Worm (Caenorhabditis elegans): ENCODE measurements around the gene R04F11.5.

R04F11.5 gene

DNA sequence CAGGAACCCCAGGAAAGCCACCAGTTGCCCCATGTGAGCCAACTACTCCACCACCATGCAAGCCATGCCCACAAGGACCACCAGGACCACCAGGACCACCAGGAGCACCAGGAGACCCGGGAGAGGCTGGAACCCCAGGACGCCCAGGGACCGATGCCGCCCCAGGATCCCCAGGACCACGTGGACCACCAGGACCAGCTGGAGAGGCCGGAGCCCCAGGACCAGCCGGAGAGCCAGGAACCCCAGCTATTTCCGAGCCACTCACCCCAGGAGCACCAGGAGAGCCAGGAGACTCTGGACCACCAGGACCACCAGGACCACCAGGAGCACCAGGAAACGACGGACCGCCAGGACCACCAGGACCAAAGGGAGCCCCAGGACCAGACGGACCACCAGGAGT, 35.7 kb upstream of the R04F11.5 start:
- TF ChIP-seq tbx-11 (GFP tag; IDR thresholded peaks at IDR 0.05) (no peak; the same call in 1 of the 2 replicates), tbx-37 (GFP tag; conservative IDR thresholded peaks at IDR 0.05) (no peak), ama-1 (optimal IDR thresholded peaks at IDR 0.05) (no peak), sea-1 (GFP tag; conservative IDR thresholded peaks at IDR 0.05) (no peak), ceh-13 (GFP tag; optimal IDR thresholded peaks at IDR 0.05) (no peak), F13C5.2 (tag; optimal IDR thresholded peaks at IDR 0.05) (no peak), scrt-1 (GFP tag; IDR thresholded peaks at IDR 0.05) (0 out of 2 replicates have a peak, but pooled peaks have one; percentile 5), aly-1 (tag; optimal IDR thresholded peaks at IDR 0.05) (peak; percentile 10), pes-1 (GFP tag; IDR thresholded peaks at IDR 0.05) (peak; percentile 21; the same call in 1 of the 2 replicates), hnd-1 (tag; optimal IDR thresholded peaks at IDR 0.05) (no peak), flt-1 (GFP tag; IDR thresholded peaks at IDR 0.05) (no peak), ets-7 (tag; optimal IDR thresholded peaks at IDR 0.05) (no peak), B0310.2 (tag; optimal IDR thresholded peaks at IDR 0.05) (peak; percentile 19)

DNA sequence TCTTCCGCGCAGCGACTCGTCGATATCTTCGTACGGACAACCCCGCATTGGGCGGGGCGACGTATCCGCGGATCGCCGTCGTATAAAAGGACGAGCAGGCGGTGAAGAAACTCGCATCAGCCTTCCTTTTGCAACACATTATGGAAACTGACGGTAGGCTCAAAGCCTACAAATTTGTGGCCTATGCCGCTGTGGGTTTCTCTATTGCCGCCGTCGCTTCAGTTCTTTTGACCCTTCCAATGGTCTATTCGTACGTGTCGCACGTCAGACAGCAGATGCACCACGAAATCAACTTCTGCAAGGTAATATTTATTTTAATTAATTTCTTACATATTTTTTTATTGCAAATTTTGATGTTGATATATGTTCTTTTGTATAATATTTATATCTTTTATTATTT, 35.1 kb upstream of the R04F11.5 start:
- TF ChIP-seq ama-1 (optimal IDR thresholded peaks at IDR 0.05): peak; percentile 8
- TF ChIP-seq pes-1 (GFP tag; IDR thresholded peaks at IDR 0.05): no peak

DNA sequence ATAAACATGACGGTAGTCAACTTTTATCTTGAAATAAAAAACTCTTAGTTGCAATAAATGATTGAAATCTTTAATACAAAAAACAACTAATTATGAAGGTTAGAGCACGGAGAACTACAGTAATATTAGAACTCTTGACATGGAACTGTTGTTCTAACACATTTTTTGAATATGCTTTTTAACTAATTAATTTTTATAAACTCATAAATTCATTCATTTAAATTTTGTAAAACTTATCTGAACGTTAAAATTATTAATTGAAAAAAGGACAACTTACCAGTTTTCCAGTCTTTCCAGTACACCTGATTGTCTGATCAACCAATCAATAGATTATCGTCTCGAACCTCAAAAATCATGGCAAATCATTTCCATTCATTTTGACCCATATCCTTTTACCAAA, 34.6 kb upstream of the R04F11.5 start, which contains the start of gene sqt-3:
Gene sqt-3 (plus strand): TSS at position 301 of the 400 bp plus-strand sequence.
- TF ChIP-seq tra-4 (tag; optimal IDR thresholded peaks at IDR 0.05): no peak
- TF ChIP-seq hmg-4 (GFP tag; optimal IDR thresholded peaks at IDR 0.05): no peak
- no peak for TF ChIP-seq sea-1 (GFP tag; conservative IDR thresholded peaks at IDR 0.05)
- TF ChIP-seq ceh-36 (tag; optimal IDR thresholded peaks at IDR 0.05): no peak
- TF ChIP-seq flt-1 (GFP tag; IDR thresholded peaks at IDR 0.05): no peak
- no peak for TF ChIP-seq aly-1 (tag; optimal IDR thresholded peaks at IDR 0.05)
- TF ChIP-seq hmbx-1 (tag; optimal IDR thresholded peaks at IDR 0.05): no peak
- no peak for TF ChIP-seq F13C5.2 (tag; optimal IDR thresholded peaks at IDR 0.05)
- TF ChIP-seq B0310.2 (tag; optimal IDR thresholded peaks at IDR 0.05): no peak
- TF ChIP-seq hnd-1 (tag; optimal IDR thresholded peaks at IDR 0.05): no peak
- no peak for TF ChIP-seq ets-7 (tag; optimal IDR thresholded peaks at IDR 0.05)
- no peak for TF ChIP-seq tbx-37 (GFP tag; conservative IDR thresholded peaks at IDR 0.05)
- TF ChIP-seq tbx-11 (GFP tag; IDR thresholded peaks at IDR 0.05): no peak
- TF ChIP-seq scrt-1 (GFP tag; IDR thresholded peaks at IDR 0.05): no peak
- TF ChIP-seq ama-1 (optimal IDR thresholded peaks at IDR 0.05): no peak
- no peak for TF ChIP-seq ceh-13 (GFP tag; optimal IDR thresholded peaks at IDR 0.05)

DNA sequence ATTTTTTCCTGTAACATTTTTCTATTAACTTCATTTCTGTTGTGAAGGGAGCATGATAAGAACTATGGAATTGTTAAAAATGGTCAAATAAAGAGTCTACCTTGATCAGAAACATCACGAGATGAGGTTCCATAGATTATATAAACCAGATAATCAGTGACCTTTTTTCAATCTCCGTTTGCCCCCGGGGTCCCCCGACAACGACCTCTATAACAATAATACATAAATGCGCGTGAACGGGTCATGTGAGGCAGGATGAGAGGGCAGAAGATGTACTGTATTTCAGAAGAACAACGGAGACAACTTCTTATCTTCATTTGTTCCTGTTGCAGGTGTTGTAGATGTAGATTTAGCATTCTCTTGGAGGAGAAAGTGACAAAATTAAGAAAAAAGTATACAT, 34.0 kb upstream of the R04F11.5 start:
- TF ChIP-seq ama-1 (optimal IDR thresholded peaks at IDR 0.05) (no peak), tbx-37 (GFP tag; conservative IDR thresholded peaks at IDR 0.05) (no peak), tra-4 (tag; optimal IDR thresholded peaks at IDR 0.05) (no peak), hnd-1 (tag; optimal IDR thresholded peaks at IDR 0.05) (no peak), aly-1 (tag; optimal IDR thresholded peaks at IDR 0.05) (no peak), hmg-4 (GFP tag; optimal IDR thresholded peaks at IDR 0.05) (no peak), ceh-36 (tag; optimal IDR thresholded peaks at IDR 0.05) (no peak), scrt-1 (GFP tag; IDR thresholded peaks at IDR 0.05) (no peak), ets-7 (tag; optimal IDR thresholded peaks at IDR 0.05) (no peak), pes-1 (GFP tag; IDR thresholded peaks at IDR 0.05) (no peak), B0310.2 (tag; optimal IDR thresholded peaks at IDR 0.05) (no peak), F13C5.2 (tag; optimal IDR thresholded peaks at IDR 0.05) (no peak), flt-1 (GFP tag; IDR thresholded peaks at IDR 0.05) (no peak), ceh-13 (GFP tag; optimal IDR thresholded peaks at IDR 0.05) (no peak), hmbx-1 (tag; optimal IDR thresholded peaks at IDR 0.05) (no peak), sea-1 (GFP tag; conservative IDR thresholded peaks at IDR 0.05) (no peak), tbx-11 (GFP tag; IDR thresholded peaks at IDR 0.05) (no peak)

DNA sequence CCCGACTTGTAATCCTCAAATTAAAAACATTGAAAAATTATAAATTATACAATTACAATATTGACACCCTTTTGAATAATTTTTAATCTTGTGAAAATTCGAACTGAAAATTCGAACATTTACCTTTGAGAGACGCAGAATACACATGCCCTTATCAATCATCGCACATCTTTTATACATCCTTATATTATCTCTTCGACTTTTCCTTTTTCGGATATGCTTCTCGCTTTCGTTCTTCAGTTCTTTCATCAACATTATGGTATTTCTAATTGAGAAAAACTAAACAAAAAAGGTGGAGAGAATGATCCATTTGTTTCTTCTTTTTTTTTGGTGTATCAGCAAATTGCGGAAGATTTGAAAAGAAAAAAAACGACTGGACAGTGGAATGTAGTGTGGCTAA, 31.5 kb upstream of the R04F11.5 start:
- TF ChIP-seq ama-1 (optimal IDR thresholded peaks at IDR 0.05): no peak
- no peak for TF ChIP-seq tbx-37 (GFP tag; conservative IDR thresholded peaks at IDR 0.05)
- no peak for TF ChIP-seq B0310.2 (tag; optimal IDR thresholded peaks at IDR 0.05)
- TF ChIP-seq ceh-13 (GFP tag; optimal IDR thresholded peaks at IDR 0.05): no peak
- no peak for TF ChIP-seq scrt-1 (GFP tag; IDR thresholded peaks at IDR 0.05)
- TF ChIP-seq aly-1 (tag; optimal IDR thresholded peaks at IDR 0.05): no peak
- TF ChIP-seq hmg-4 (GFP tag; optimal IDR thresholded peaks at IDR 0.05): no peak
- no peak for TF ChIP-seq hnd-1 (tag; optimal IDR thresholded peaks at IDR 0.05)
- TF ChIP-seq tbx-11 (GFP tag; IDR thresholded peaks at IDR 0.05): no peak

DNA sequence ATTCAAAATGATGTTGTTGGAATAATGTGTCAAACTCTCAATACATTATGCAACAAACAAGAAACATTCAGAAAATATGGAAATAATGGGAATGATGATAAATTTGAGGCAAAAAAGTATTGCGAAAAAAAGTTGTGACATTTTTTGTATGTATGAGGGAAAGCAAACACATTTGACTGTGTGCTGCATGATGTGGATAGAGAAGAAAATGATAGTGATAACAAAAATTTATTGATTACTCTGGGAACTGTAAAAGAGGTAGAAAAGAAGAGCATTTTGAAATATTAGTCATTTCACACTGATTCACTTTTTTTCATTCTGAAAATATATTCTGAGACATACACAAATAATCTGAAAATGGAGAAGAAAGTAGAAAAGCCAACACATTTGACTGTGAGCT, 30.0 kb upstream of the R04F11.5 start:
- TF ChIP-seq tbx-37 (GFP tag; conservative IDR thresholded peaks at IDR 0.05) (no peak), tra-4 (tag; optimal IDR thresholded peaks at IDR 0.05) (no peak), flt-1 (GFP tag; IDR thresholded peaks at IDR 0.05) (no peak), ceh-13 (GFP tag; optimal IDR thresholded peaks at IDR 0.05) (no peak), pes-1 (GFP tag; IDR thresholded peaks at IDR 0.05) (no peak), hnd-1 (tag; optimal IDR thresholded peaks at IDR 0.05) (no peak), scrt-1 (GFP tag; IDR thresholded peaks at IDR 0.05) (no peak), aly-1 (tag; optimal IDR thresholded peaks at IDR 0.05) (no peak), ama-1 (optimal IDR thresholded peaks at IDR 0.05) (no peak), hmg-4 (GFP tag; optimal IDR thresholded peaks at IDR 0.05) (no peak), ets-7 (tag; optimal IDR thresholded peaks at IDR 0.05) (no peak), F13C5.2 (tag; optimal IDR thresholded peaks at IDR 0.05) (no peak), ceh-36 (tag; optimal IDR thresholded peaks at IDR 0.05) (no peak), hmbx-1 (tag; optimal IDR thresholded peaks at IDR 0.05) (no peak), B0310.2 (tag; optimal IDR thresholded peaks at IDR 0.05) (no peak), tbx-11 (GFP tag; IDR thresholded peaks at IDR 0.05) (no peak)

DNA sequence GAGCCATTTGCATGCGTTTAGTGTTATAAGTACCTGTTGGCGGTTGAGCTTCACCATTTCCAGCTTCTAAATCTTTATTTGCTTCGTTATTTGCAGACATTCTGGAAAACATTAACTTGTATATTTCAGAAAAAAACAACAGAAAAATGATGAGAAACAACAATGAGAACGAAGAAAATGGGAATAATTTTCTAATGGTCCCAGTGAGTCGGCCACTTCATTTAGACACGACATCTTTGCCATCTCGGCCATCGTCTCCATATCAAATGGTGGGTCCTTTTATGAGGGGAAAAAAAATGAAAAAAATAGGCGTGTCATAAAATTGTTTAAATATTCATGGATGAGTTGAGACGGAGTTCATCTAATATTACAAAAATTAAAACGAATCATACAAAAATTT, 28.0 kb upstream of the R04F11.5 start, which contains the start of gene snb-2:
Gene snb-2 (minus strand): TSS at position 101 of the 400 bp plus-strand sequence.
- TF ChIP-seq hmbx-1 (tag; optimal IDR thresholded peaks at IDR 0.05): no peak
- TF ChIP-seq flt-1 (GFP tag; IDR thresholded peaks at IDR 0.05): no peak
- TF ChIP-seq aly-1 (tag; optimal IDR thresholded peaks at IDR 0.05): no peak
- no peak for TF ChIP-seq scrt-1 (GFP tag; IDR thresholded peaks at IDR 0.05)
- no peak for TF ChIP-seq ceh-36 (tag; optimal IDR thresholded peaks at IDR 0.05)
- no peak for TF ChIP-seq ama-1 (optimal IDR thresholded peaks at IDR 0.05)
- TF ChIP-seq sea-1 (GFP tag; conservative IDR thresholded peaks at IDR 0.05): no peak
- no peak for TF ChIP-seq hmg-4 (GFP tag; optimal IDR thresholded peaks at IDR 0.05)
- TF ChIP-seq pes-1 (GFP tag; IDR thresholded peaks at IDR 0.05): no peak
- no peak for TF ChIP-seq B0310.2 (tag; optimal IDR thresholded peaks at IDR 0.05)
- no peak for TF ChIP-seq hnd-1 (tag; optimal IDR thresholded peaks at IDR 0.05)
- no peak for TF ChIP-seq ets-7 (tag; optimal IDR thresholded peaks at IDR 0.05)
